Worm (Caenorhabditis elegans): ENCODE measurements around the gene smcr-8.

Gene smcr-8

ce11 chrIII:4998111-4998859 is 890 bp upstream of the smcr-8 start, which contains the start of gene tmem-131 (continued):
- no peak for TF ChIP-seq Y75B8A.6 (GFP tag; IDR thresholded peaks at IDR 0.05)
- no peak for TF ChIP-seq ceh-62 (tag; optimal IDR thresholded peaks at IDR 0.05)
- TF ChIP-seq snpc-4 (tag; optimal IDR thresholded peaks at IDR 0.05) = no peak
- no peak for TF ChIP-seq php-3 (GFP tag; IDR thresholded peaks at IDR 0.05)
- TF ChIP-seq F37D6.2 (tag; optimal IDR thresholded peaks at IDR 0.05) = no peak
- TF ChIP-seq unc-62 (GFP tag; optimal IDR thresholded peaks at IDR 0.05 in 1 of 2) = peak in 1 of 2 experiments; percentile 90
- TF ChIP-seq unc-62 (tag; optimal IDR thresholded peaks at IDR 0.05) = no peak
- TF ChIP-seq hlh-11 (tag; optimal IDR thresholded peaks at IDR 0.05) = peak; percentile 60

ce11 chrIII:5002231-5002630 is 3.1 kb downstream of the smcr-8 start, which contains the start of gene R144.10:
Gene R144.10, minus strand, starts transcription at chrIII:5002331.
- TF ChIP-seq hlh-30 (tag; optimal IDR thresholded peaks at IDR 0.05; ENCODE audit: insufficient read depth) (no peak), duxl-1 (tag; optimal IDR thresholded peaks at IDR 0.05; ENCODE audit: poor library complexity) (no peak), madf-5 (GFP tag; IDR thresholded peaks at IDR 0.05) (no peak), ZK546.5 (tag; optimal IDR thresholded peaks at IDR 0.05) (no peak), vab-7 (GFP tag; IDR thresholded peaks at IDR 0.05) (no peak), sdz-12 (GFP tag; optimal IDR thresholded peaks at IDR 0.05) (no peak), egl-43 (GFP tag; IDR thresholded peaks at IDR 0.05) (no peak), mep-1 (tag; optimal IDR thresholded peaks at IDR 0.05) (no peak), F37D6.2 (tag; optimal IDR thresholded peaks at IDR 0.05) (no peak), aha-1 (tag) (no peak), nhr-42 (GFP tag; IDR thresholded peaks at IDR 0.05) (no peak), snpc-4 (tag; optimal IDR thresholded peaks at IDR 0.05) (no peak), fkh-10 (GFP tag; optimal IDR thresholded peaks at IDR 0.05) (no peak), dpl-1 (GFP tag; optimal IDR thresholded peaks at IDR 0.05) (no peak), unc-62 (GFP tag; optimal IDR thresholded peaks at IDR 0.05 in 1 of 2) (no peak), unc-62 (tag; optimal IDR thresholded peaks at IDR 0.05) (no peak), lin-29 (GFP tag; IDR thresholded peaks at IDR 0.05) (no peak), hif-1 (tag; optimal IDR thresholded peaks at IDR 0.05) (no peak), lin-1 (GFP tag; IDR thresholded peaks at IDR 0.05) (no peak), unc-130 (GFP tag; optimal IDR thresholded peaks at IDR 0.05) (no peak), nhr-6 (tag; optimal IDR thresholded peaks at IDR 0.05) (no peak)

ce11 chrIII:5004621-5005020 is 5.4 kb downstream of the smcr-8 start, which contains the start of gene R144.6:
Gene R144.6, minus strand, starts transcription at chrIII:5004721.
- TF ChIP-seq ama-1 (optimal IDR thresholded peaks at IDR 0.05) = no peak
- TF ChIP-seq mxl-2 (GFP tag; conservative IDR thresholded peaks at IDR 0.05) = no peak
- TF ChIP-seq hlh-11 (tag; optimal IDR thresholded peaks at IDR 0.05) = no peak
- no peak for TF ChIP-seq dmd-8 (GFP tag; IDR thresholded peaks at IDR 0.05)
- no peak for TF ChIP-seq lin-1 (GFP tag; IDR thresholded peaks at IDR 0.05)
- no peak for TF ChIP-seq cey-2 (tag; optimal IDR thresholded peaks at IDR 0.05; ENCODE audit: borderline replicate concordance, insufficient read depth)
- no peak for TF ChIP-seq lir-3 (tag; optimal IDR thresholded peaks at IDR 0.05)
- no peak for TF ChIP-seq duxl-1 (tag; optimal IDR thresholded peaks at IDR 0.05; ENCODE audit: poor library complexity)
- TF ChIP-seq ceh-62 (tag; optimal IDR thresholded peaks at IDR 0.05) = no peak
- no peak for TF ChIP-seq hmg-1.1 (GFP tag; IDR thresholded peaks at IDR 0.05)

ce11 chrIII:5006881-5007280 is 7.7 kb downstream of the smcr-8 start, which contains the start of gene R144.12:
Gene R144.12, minus strand, starts transcription at chrIII:5006981.
- TF ChIP-seq unc-39 (tag; optimal IDR thresholded peaks at IDR 0.05) = no peak
- TF ChIP-seq vab-7 (GFP tag; IDR thresholded peaks at IDR 0.05) = no peak
- TF ChIP-seq ceh-20 (GFP tag; IDR thresholded peaks at IDR 0.05) = no peak
- TF ChIP-seq Y48G9A.11 (GFP tag; IDR thresholded peaks at IDR 0.05) = no peak
